Worm (Caenorhabditis elegans): Measurements from ENCODE around the gene hyl-2.

Gene hyl-2

ce11 chrX:4718114-4718513 is 18.9 kb upstream of the hyl-2 start:
- TF ChIP-seq ceh-13 (GFP tag; optimal IDR thresholded peaks at IDR 0.05) (no peak), ets-7 (tag; optimal IDR thresholded peaks at IDR 0.05) (no peak), scrt-1 (GFP tag; IDR thresholded peaks at IDR 0.05) (no peak), pes-1 (GFP tag; IDR thresholded peaks at IDR 0.05) (no peak), B0310.2 (tag; optimal IDR thresholded peaks at IDR 0.05) (no peak)

ce11 chrX:4715107-4715506 is 15.8 kb upstream of the hyl-2 start, which contains the start of gene rpl-25.1:
Gene rpl-25.1, plus strand, starts transcription at chrX:4715178.
- TF ChIP-seq flt-1 (GFP tag; IDR thresholded peaks at IDR 0.05) (no peak), pes-1 (GFP tag; IDR thresholded peaks at IDR 0.05) (no peak), ceh-36 (tag; optimal IDR thresholded peaks at IDR 0.05) (no peak), scrt-1 (GFP tag; IDR thresholded peaks at IDR 0.05) (no peak), ceh-13 (GFP tag; optimal IDR thresholded peaks at IDR 0.05) (no peak), sea-1 (GFP tag; conservative IDR thresholded peaks at IDR 0.05) (no peak), tbx-11 (GFP tag; IDR thresholded peaks at IDR 0.05) (no peak), B0310.2 (tag; optimal IDR thresholded peaks at IDR 0.05) (no peak), ets-7 (tag; optimal IDR thresholded peaks at IDR 0.05) (no peak), tbx-37 (GFP tag; conservative IDR thresholded peaks at IDR 0.05) (no peak; the same call in 1 of the 2 replicates), tra-4 (tag; optimal IDR thresholded peaks at IDR 0.05) (no peak), aly-1 (tag; optimal IDR thresholded peaks at IDR 0.05) (no peak), ama-1 (optimal IDR thresholded peaks at IDR 0.05) (no peak), hmbx-1 (tag; optimal IDR thresholded peaks at IDR 0.05) (no peak), F13C5.2 (tag; optimal IDR thresholded peaks at IDR 0.05) (no peak), hmg-4 (GFP tag; optimal IDR thresholded peaks at IDR 0.05) (no peak)

ce11 chrX:4711698-4712329 is 12.6 kb upstream of the hyl-2 start, which contains the start of the genes dnj-14 and glit-1:
Gene dnj-14, minus strand, starts transcription at chrX:4711748.
Gene glit-1, plus strand, starts transcription at chrX:4712279.
- TF ChIP-seq aly-1 (tag; optimal IDR thresholded peaks at IDR 0.05) (peak; percentile 23), sea-1 (GFP tag; conservative IDR thresholded peaks at IDR 0.05) (peak; percentile 63; the same call in 1 of the 2 replicates), tbx-37 (GFP tag; conservative IDR thresholded peaks at IDR 0.05) (no peak; the same call in 1 of the 2 replicates), tra-4 (tag; optimal IDR thresholded peaks at IDR 0.05) (no peak), B0310.2 (tag; optimal IDR thresholded peaks at IDR 0.05) (no peak), flt-1 (GFP tag; IDR thresholded peaks at IDR 0.05) (peak; percentile 46; the same call in 1 of the 2 replicates), F13C5.2 (tag; optimal IDR thresholded peaks at IDR 0.05) (peak; percentile 55), hmg-4 (GFP tag; optimal IDR thresholded peaks at IDR 0.05) (peak; percentile 80), ama-1 (optimal IDR thresholded peaks at IDR 0.05) (no peak), ets-7 (tag; optimal IDR thresholded peaks at IDR 0.05) (no peak), pes-1 (GFP tag; IDR thresholded peaks at IDR 0.05) (no peak), tbx-11 (GFP tag; IDR thresholded peaks at IDR 0.05) (no peak), scrt-1 (GFP tag; IDR thresholded peaks at IDR 0.05) (0 out of 2 replicates have a peak, but pooled peaks have one; percentile 18), hmbx-1 (tag; optimal IDR thresholded peaks at IDR 0.05) (no peak), ceh-36 (tag; optimal IDR thresholded peaks at IDR 0.05) (no peak), ceh-13 (GFP tag; optimal IDR thresholded peaks at IDR 0.05) (no peak), hnd-1 (tag; optimal IDR thresholded peaks at IDR 0.05) (no peak)

ce11 chrX:4706755-4707226 is 7.5 kb upstream of the hyl-2 start, which contains the start of gene dhhc-10:
Gene dhhc-10, plus strand, starts transcription at chrX:4707176.
- TF ChIP-seq F13C5.2 (tag; optimal IDR thresholded peaks at IDR 0.05) (peak; percentile 47), ceh-36 (tag; optimal IDR thresholded peaks at IDR 0.05) (no peak)

- TF ChIP-seq ets-7 (tag; optimal IDR thresholded peaks at IDR 0.05), result no peak
- no peak for TF ChIP-seq hnd-1 (tag; optimal IDR thresholded peaks at IDR 0.05)
- TF ChIP-seq aly-1 (tag; optimal IDR thresholded peaks at IDR 0.05), result no peak
- no peak for TF ChIP-seq ceh-36 (tag; optimal IDR thresholded peaks at IDR 0.05)
- no peak for TF ChIP-seq ceh-13 (GFP tag; optimal IDR thresholded peaks at IDR 0.05)
- TF ChIP-seq hmg-4 (GFP tag; optimal IDR thresholded peaks at IDR 0.05), result no peak
- no peak for TF ChIP-seq pes-1 (GFP tag; IDR thresholded peaks at IDR 0.05)
- no peak for TF ChIP-seq scrt-1 (GFP tag; IDR thresholded peaks at IDR 0.05)
- TF ChIP-seq tbx-37 (GFP tag; conservative IDR thresholded peaks at IDR 0.05), result no peak
Measured at ce11 chrX:4705666-4706065, 6.4 kb upstream of the hyl-2 start.

- TF ChIP-seq tbx-11 (GFP tag; IDR thresholded peaks at IDR 0.05), result no peak
- TF ChIP-seq ama-1 (optimal IDR thresholded peaks at IDR 0.05), result no peak
- no peak for TF ChIP-seq hmg-4 (GFP tag; optimal IDR thresholded peaks at IDR 0.05)
- TF ChIP-seq ets-7 (tag; optimal IDR thresholded peaks at IDR 0.05), result no peak
- TF ChIP-seq aly-1 (tag; optimal IDR thresholded peaks at IDR 0.05), result no peak
- TF ChIP-seq ceh-13 (GFP tag; optimal IDR thresholded peaks at IDR 0.05), result no peak
- no peak for TF ChIP-seq F13C5.2 (tag; optimal IDR thresholded peaks at IDR 0.05)
Measured at ce11 chrX:4704877-4705276, 5.6 kb upstream of the hyl-2 start, which contains the start of gene aqp-8. Gene aqp-8, minus strand, starts transcription at chrX:4704977.

ce11 chrX:4700083-4700482 is 822 bp upstream of the hyl-2 start:
- TF ChIP-seq tra-4 (tag; optimal IDR thresholded peaks at IDR 0.05), result no peak
- TF ChIP-seq ceh-13 (GFP tag; optimal IDR thresholded peaks at IDR 0.05), result no peak
- no peak for TF ChIP-seq hnd-1 (tag; optimal IDR thresholded peaks at IDR 0.05)
- no peak for TF ChIP-seq tbx-37 (GFP tag; conservative IDR thresholded peaks at IDR 0.05)
- TF ChIP-seq flt-1 (GFP tag; IDR thresholded peaks at IDR 0.05), result no peak
- TF ChIP-seq B0310.2 (tag; optimal IDR thresholded peaks at IDR 0.05), result no peak
- TF ChIP-seq ama-1 (optimal IDR thresholded peaks at IDR 0.05), result no peak
- TF ChIP-seq sea-1 (GFP tag; conservative IDR thresholded peaks at IDR 0.05), result no peak
- TF ChIP-seq scrt-1 (GFP tag; IDR thresholded peaks at IDR 0.05), result no peak
- TF ChIP-seq pes-1 (GFP tag; IDR thresholded peaks at IDR 0.05), result no peak
- TF ChIP-seq F13C5.2 (tag; optimal IDR thresholded peaks at IDR 0.05), result no peak
- TF ChIP-seq ceh-36 (tag; optimal IDR thresholded peaks at IDR 0.05), result no peak
- no peak for TF ChIP-seq aly-1 (tag; optimal IDR thresholded peaks at IDR 0.05)
